Worm (Caenorhabditis elegans) whole organism, late embryonic: Measurements from ENCODE around the gene F57E7.4.

ENCODE experiments used
- C08G9.2 ChIP-seq: sonication (generic microtip); optimal IDR thresholded peaks from 2 replicates; lab custom pipeline; 2016; ENCODE audit warnings: mild to moderate bottlenecking, missing genetic modification characterization, moderate library complexity, missing compliant biosample characterization
- C38D4.7 ChIP-seq: fragments of 200-800 bp; sonication (Bioruptor generic); optimal IDR thresholded peaks from 2 replicates; lab custom pipeline; 2018; ENCODE audit warnings: mild to moderate bottlenecking, missing genetic modification characterization, moderate library complexity, missing compliant biosample characterization
- ceh-24 ChIP-seq: sonication (generic microtip); optimal IDR thresholded peaks from 2 replicates; lab custom pipeline; 2016; ENCODE audit warnings: mild to moderate bottlenecking, missing genetic modification characterization, missing compliant biosample characterization
- dve-1 ChIP-seq: sonication (generic microtip); optimal IDR thresholded peaks from 2 replicates; lab custom pipeline; 2017; ENCODE audit warnings: antibody characterized with exemption, mild to moderate bottlenecking, missing genetic modification characterization, missing compliant biosample characterization
- ets-4 ChIP-seq: sonication (generic microtip); optimal IDR thresholded peaks from 2 replicates; lab custom pipeline; 2016; ENCODE audit warnings: missing genetic modification characterization, missing compliant biosample characterization
- fax-1 ChIP-seq: sonication (generic microtip); optimal IDR thresholded peaks from 2 replicates; lab custom pipeline; 2016; ENCODE audit warnings: missing genotype, missing genetic modification characterization, missing compliant biosample characterization
- hlh-30 ChIP-seq: sonication (generic microtip); optimal IDR thresholded peaks from 2 replicates; lab custom pipeline; 2017; ENCODE audit warnings: antibody characterized with exemption, missing genetic modification characterization, missing compliant biosample characterization; ENCODE audit not compliant: insufficient read depth
- pqm-1 ChIP-seq: sonication (generic microtip); optimal IDR thresholded peaks from 2 replicates; lab custom pipeline; 2016; ENCODE audit warnings: missing genetic modification characterization, missing compliant biosample characterization
- sdc-2 ChIP-seq: sonication (generic microtip); optimal IDR thresholded peaks from 2 replicates; lab custom pipeline; 2016; ENCODE audit warnings: missing genotype, missing genetic modification characterization, missing compliant biosample characterization
- tbx-7 ChIP-seq: sonication (generic microtip); optimal IDR thresholded peaks from 2 replicates; lab custom pipeline; 2016; ENCODE audit warnings: missing genotype, missing genetic modification characterization, missing compliant biosample characterization
- ztf-16 ChIP-seq: sonication (generic microtip); optimal IDR thresholded peaks from 2 replicates; lab custom pipeline; 2017; ENCODE audit warnings: missing genetic modification characterization, missing compliant biosample characterization

ce11 chrV:16447735-16448134 is 33.1 kb downstream of the F57E7.4 start, which contains the start of gene T08G3.13:
- no peak for TF ChIP-seq fax-1 (tag; lab: Kevin White, UChicago)
- TF ChIP-seq pqm-1 (tag; lab: Kevin White, UChicago), result no peak
- no peak for TF ChIP-seq ets-4 (tag; lab: Kevin White, UChicago)
- TF ChIP-seq C38D4.7 (GFP tag; lab: Kevin White, UChicago), result no peak
- no peak for TF ChIP-seq dve-1
- no peak for TF ChIP-seq hlh-30 (tag; lab: Kevin White, UChicago)
- no peak for TF ChIP-seq ceh-24
- no peak for TF ChIP-seq C08G9.2
- no peak for TF ChIP-seq sdc-2 (tag; lab: Kevin White, UChicago)
- TF ChIP-seq ztf-16, result no peak
- TF ChIP-seq tbx-7 (tag; lab: Kevin White, UChicago), result no peak
